Fruit fly (Drosophila melanogaster) whole organism, embryonic: ENCODE data around the gene CG4210.
A peak's percentile ranks its signal among the peaks of the same experiment; 100 is the strongest.

Source experiments
- CG10209 ChIP-seq: fragments of 200-800 bp; sonication (Bioruptor generic); optimal IDR thresholded peaks from 3 replicates; lab custom pipeline; 2017; ENCODE audit warnings: missing biosample characterization, mild to moderate bottlenecking, missing genetic modification characterization, missing genetic modification reagents
- CG10274 ChIP-seq: fragments of 200-800 bp; sonication (Bioruptor generic); optimal IDR thresholded peaks from 3 replicates; lab custom pipeline; 2017; ENCODE audit warnings: missing biosample characterization, mild to moderate bottlenecking, missing genetic modification characterization
- CG10431 ChIP-seq: fragments of 200-800 bp; sonication (Bioruptor generic); optimal IDR thresholded peaks from 3 replicates; lab custom pipeline; 2018; ENCODE audit warnings: missing biosample characterization, mild to moderate bottlenecking, missing genetic modification characterization
- CG10462 ChIP-seq: fragments of 200-800 bp; sonication (Bioruptor generic); optimal IDR thresholded peaks from 2 replicates; lab custom pipeline; 2016; ENCODE audit warnings: missing biosample characterization, missing genetic modification characterization
- CG11085 ChIP-seq: fragments of 200-800 bp; sonication (Bioruptor generic); IDR thresholded peaks from 2 replicates; pipeline ENCODE4 v1.3.6; 2022; ENCODE audit warnings: missing biosample characterization, missing genetic modification characterization
- CG11398 ChIP-seq: fragments of 200-800 bp; sonication (Bioruptor generic); optimal IDR thresholded peaks from 2 replicates; lab custom pipeline; 2016; ENCODE audit warnings: missing biosample characterization, missing genetic modification characterization
- CG11695 ChIP-seq: fragments of 200-800 bp; sonication (Bioruptor generic); IDR thresholded peaks from 3 replicates; pipeline ENCODE4 v1.3.6; 2022; ENCODE audit warnings: missing biosample characterization, missing genetic modification characterization
- CG14965 ChIP-seq: fragments of 200-800 bp; sonication (Bioruptor generic); optimal IDR thresholded peaks from 2 replicates; lab custom pipeline; 2016; ENCODE audit warnings: missing biosample characterization, missing genetic modification characterization, borderline replicate concordance
- CG16815 ChIP-seq: fragments of 200-800 bp; sonication (Bioruptor generic); optimal IDR thresholded peaks from 3 replicates; lab custom pipeline; 2017; ENCODE audit warnings: missing biosample characterization, mild to moderate bottlenecking, missing genetic modification characterization
- CG17802 ChIP-seq: fragments of 200-800 bp; sonication (Bioruptor generic); optimal IDR thresholded peaks from 2 replicates; lab custom pipeline; 2018; ENCODE audit warnings: missing biosample characterization, mild to moderate bottlenecking, missing genetic modification characterization, moderate library complexity
- CG18619 ChIP-seq: fragments of 200-800 bp; sonication (Bioruptor generic); optimal IDR thresholded peaks from 3 replicates; lab custom pipeline; 2017; ENCODE audit warnings: missing biosample characterization, mild to moderate bottlenecking, missing genetic modification characterization
- CG2678 ChIP-seq: fragments of 200-800 bp; sonication (Bioruptor generic); optimal IDR thresholded peaks from 3 replicates; lab custom pipeline; 2019; ENCODE audit warnings: missing biosample characterization, mild to moderate bottlenecking, missing genetic modification characterization, moderate library complexity
- CG30431 ChIP-seq: fragments of 200-800 bp; sonication (Bioruptor generic); optimal IDR thresholded peaks from 2 replicates; lab custom pipeline; 2017; ENCODE audit warnings: missing biosample characterization, missing genetic modification characterization
- CG3995 ChIP-seq: fragments of 200-800 bp; sonication (Bioruptor generic); optimal IDR thresholded peaks from 3 replicates; lab custom pipeline; 2016; ENCODE audit warnings: missing biosample characterization, missing genetic modification characterization
- CG7928 ChIP-seq: fragments of 200-800 bp; sonication (Bioruptor generic); optimal IDR thresholded peaks from 2 replicates; lab custom pipeline; 2017; ENCODE audit warnings: missing biosample characterization, mild to moderate bottlenecking, missing genetic modification characterization
- CG8388 ChIP-seq: fragments of 200-800 bp; sonication (Bioruptor generic); optimal IDR thresholded peaks from 2 replicates; lab custom pipeline; 2019; ENCODE audit warnings: missing biosample characterization, mild to moderate bottlenecking, missing genetic modification characterization, moderate library complexity
- CG8924 ChIP-seq: fragments of 200-800 bp; optimal IDR thresholded peaks from 3 replicates; lab custom pipeline; 2019; ENCODE audit warnings: missing biosample characterization, mild to moderate bottlenecking, missing genetic modification characterization, moderate library complexity
- CG9437 ChIP-seq: fragments of 200-800 bp; sonication (Bioruptor generic); optimal IDR thresholded peaks from 2 replicates; lab custom pipeline; 2018; ENCODE audit warnings: missing biosample characterization, mild to moderate bottlenecking, missing genetic modification characterization
- Camta ChIP-seq: fragments of 200-800 bp; sonication (Bioruptor generic); optimal IDR thresholded peaks from 2 replicates; lab custom pipeline; 2016; ENCODE audit warnings: missing biosample characterization, missing genetic modification characterization
- Dek ChIP-seq: fragments of 200-800 bp; sonication (Bioruptor generic); optimal IDR thresholded peaks from 3 replicates; lab custom pipeline; 2019; ENCODE audit warnings: missing biosample characterization, mild to moderate bottlenecking, missing genetic modification characterization, moderate library complexity
- Dfd ChIP-seq, 2 experiments: fragments of >200 bp; optimal IDR thresholded peaks; 2 replicates each; lab custom pipeline; 2017; ENCODE audit warnings: missing biosample characterization in 2 of 2, missing genetic modification characterization in 2 of 2
- ERR ChIP-seq: fragments of 200-800 bp; sonication (Bioruptor generic); optimal IDR thresholded peaks from 2 replicates; lab custom pipeline; 2016; ENCODE audit warnings: missing biosample characterization, missing genetic modification characterization
- Eip74EF ChIP-seq, 2 experiments: fragments of 200-800 bp in 1 of 2; fragments of >200 bp in 1 of 2; sonication (Bioruptor generic) in 1 of 2; optimal IDR thresholded peaks; 2 replicates each; lab custom pipeline; 2017 to 2019; ENCODE audit warnings: missing biosample characterization in 2 of 2, missing genetic modification characterization in 2 of 2, mild to moderate bottlenecking in 1 of 2, moderate library complexity in 1 of 2
- HLH3B ChIP-seq: fragments of 200-800 bp; sonication (Bioruptor generic); IDR thresholded peaks from 2 replicates; pipeline ENCODE4 v1.3.6; 2022; ENCODE audit warnings: missing biosample characterization, missing genetic modification characterization
- Jarid2 ChIP-seq: fragments of 200-800 bp; sonication (Bioruptor generic); optimal IDR thresholded peaks from 3 replicates; lab custom pipeline; 2017; ENCODE audit warnings: mild to moderate bottlenecking, missing biosample characterization, missing genetic modification reagents, missing genetic modification characterization
- MTF-1 ChIP-seq: fragments of 200-800 bp; sonication (Bioruptor generic); optimal IDR thresholded peaks from 2 replicates; lab custom pipeline; 2018; ENCODE audit warnings: missing biosample characterization, mild to moderate bottlenecking, missing genetic modification characterization, borderline replicate concordance
- Mad ChIP-seq: fragments of 200-800 bp; sonication (Bioruptor generic); optimal IDR thresholded peaks from 2 replicates; lab custom pipeline; 2016; ENCODE audit warnings: missing biosample characterization, missing genetic modification characterization
- NFAT ChIP-seq: fragments of 200-800 bp; sonication (Bioruptor generic); IDR thresholded peaks from 2 replicates; pipeline ENCODE4 v1.3.6; 2022; ENCODE audit warnings: missing biosample characterization, missing genetic modification characterization
- Neu2 ChIP-seq: fragments of 200-800 bp; sonication (Bioruptor generic); optimal IDR thresholded peaks from 3 replicates; lab custom pipeline; 2016; ENCODE audit warnings: missing biosample characterization, missing genetic modification characterization, borderline replicate concordance
- Nf-YA ChIP-seq: fragments of 200-800 bp; sonication (Bioruptor generic); IDR thresholded peaks from 2 replicates; pipeline ENCODE4 v1.3.6; 2022; ENCODE audit warnings: missing biosample characterization, missing genetic modification characterization
- Oaz ChIP-seq: fragments of 200-800 bp; sonication (Bioruptor generic); IDR thresholded peaks from 2 replicates; pipeline ENCODE4 v1.3.6; 2022; ENCODE audit warnings: missing biosample characterization, missing genetic modification characterization
- Poxn ChIP-seq: fragments of 200-800 bp; sonication (Bioruptor generic); IDR thresholded peaks from 2 replicates; pipeline ENCODE4 v1.3.6; 2022; ENCODE audit warnings: missing biosample characterization, missing genetic modification characterization
- Ptx1 ChIP-seq: fragments of 200-800 bp; sonication (Bioruptor generic); IDR thresholded peaks from 2 replicates; pipeline ENCODE4 v1.3.6; 2022; ENCODE audit warnings: missing biosample characterization, missing genetic modification characterization
- al ChIP-seq: fragments of 200-800 bp; sonication (Bioruptor generic); IDR thresholded peaks from 2 replicates; pipeline ENCODE4 v1.3.6; 2022; ENCODE audit warnings: missing biosample characterization, missing genetic modification characterization
- ato ChIP-seq: fragments of 200-800 bp; sonication (Bioruptor generic); IDR thresholded peaks from 2 replicates; pipeline ENCODE4 v1.3.6; 2022; ENCODE audit warnings: missing biosample characterization, missing genetic modification characterization; ENCODE audit not compliant: partially characterized antibody
- bigmax ChIP-seq: fragments of 200-800 bp; sonication (Bioruptor generic); optimal IDR thresholded peaks from 2 replicates; lab custom pipeline; 2018; ENCODE audit warnings: missing biosample characterization, mild to moderate bottlenecking, missing genetic modification characterization
- cato ChIP-seq: fragments of 200-800 bp; sonication (Bioruptor generic); optimal IDR thresholded peaks from 2 replicates; lab custom pipeline; 2016; ENCODE audit warnings: missing biosample characterization, missing genetic modification characterization, borderline replicate concordance
- ci ChIP-seq: fragments of 200-800 bp; sonication (Bioruptor generic); IDR thresholded peaks from 3 replicates; pipeline ENCODE4 v1.3.6; 2022; ENCODE audit warnings: missing biosample characterization, missing genetic modification characterization
- cwo ChIP-seq: fragments of 200-800 bp; sonication (Bioruptor generic); optimal IDR thresholded peaks from 3 replicates; lab custom pipeline; 2017; ENCODE audit warnings: missing biosample characterization, missing genetic modification characterization, mild to moderate bottlenecking, moderate library complexity, missing genetic modification reagents
- dmrt99B ChIP-seq: fragments of 200-800 bp; sonication (Bioruptor generic); optimal IDR thresholded peaks from 2 replicates; lab custom pipeline; 2018; ENCODE audit warnings: missing biosample characterization, mild to moderate bottlenecking, missing genetic modification characterization, moderate library complexity
- gem ChIP-seq: fragments of 200-800 bp; sonication (Bioruptor generic); optimal IDR thresholded peaks from 2 replicates; lab custom pipeline; 2019; ENCODE audit warnings: missing biosample characterization, mild to moderate bottlenecking, missing genetic modification characterization, moderate library complexity
- gro ChIP-seq: fragments of 200-800 bp; sonication (Bioruptor generic); optimal IDR thresholded peaks from 2 replicates; lab custom pipeline; 2016; ENCODE audit warnings: missing biosample characterization, missing genetic modification characterization
- lola ChIP-seq, 3 experiments: fragments of >200 bp in 2 of 3; fragments of 200-800 bp in 1 of 3; sonication (Bioruptor generic) in 1 of 3; optimal IDR thresholded peaks; 2 replicates each; lab custom pipeline; 2017 to 2019; ENCODE audit warnings: missing biosample characterization in 3 of 3, missing genetic modification characterization in 3 of 3, mild to moderate bottlenecking in 1 of 3, moderate library complexity in 1 of 3
- mld ChIP-seq: fragments of 200-800 bp; sonication (Bioruptor generic); IDR thresholded peaks from 3 replicates; pipeline ENCODE4 v1.3.6; 2022; ENCODE audit warnings: missing biosample characterization, missing genetic modification characterization; ENCODE audit not compliant: partially characterized antibody
- p53 ChIP-seq: fragments of 200-800 bp; sonication (Bioruptor generic); optimal IDR thresholded peaks from 2 replicates; lab custom pipeline; 2016; ENCODE audit warnings: missing biosample characterization, missing genetic modification characterization
- pb ChIP-seq: fragments of 200-800 bp; sonication (Bioruptor generic); optimal IDR thresholded peaks from 3 replicates; lab custom pipeline; 2016; ENCODE audit warnings: missing biosample characterization, missing genetic modification characterization
- phol ChIP-seq: fragments of 200-800 bp; sonication (Bioruptor generic); optimal IDR thresholded peaks from 3 replicates; lab custom pipeline; 2018; ENCODE audit warnings: missing biosample characterization, mild to moderate bottlenecking, missing genetic modification characterization, moderate library complexity
- repo ChIP-seq: fragments of 200-800 bp; sonication (Bioruptor generic); optimal IDR thresholded peaks from 2 replicates; lab custom pipeline; 2016; ENCODE audit warnings: missing biosample characterization, missing genetic modification characterization
- scrt ChIP-seq: fragments of 200-800 bp; sonication (Bioruptor generic); optimal IDR thresholded peaks from 2 replicates; lab custom pipeline; 2018; ENCODE audit warnings: missing biosample characterization, mild to moderate bottlenecking, missing genetic modification characterization, moderate library complexity
- stwl ChIP-seq: fragments of 200-800 bp; sonication (Bioruptor generic); optimal IDR thresholded peaks from 3 replicates; lab custom pipeline; 2018; ENCODE audit warnings: missing biosample characterization, mild to moderate bottlenecking, missing genetic modification characterization, moderate library complexity

Gene CG4210

DNA sequence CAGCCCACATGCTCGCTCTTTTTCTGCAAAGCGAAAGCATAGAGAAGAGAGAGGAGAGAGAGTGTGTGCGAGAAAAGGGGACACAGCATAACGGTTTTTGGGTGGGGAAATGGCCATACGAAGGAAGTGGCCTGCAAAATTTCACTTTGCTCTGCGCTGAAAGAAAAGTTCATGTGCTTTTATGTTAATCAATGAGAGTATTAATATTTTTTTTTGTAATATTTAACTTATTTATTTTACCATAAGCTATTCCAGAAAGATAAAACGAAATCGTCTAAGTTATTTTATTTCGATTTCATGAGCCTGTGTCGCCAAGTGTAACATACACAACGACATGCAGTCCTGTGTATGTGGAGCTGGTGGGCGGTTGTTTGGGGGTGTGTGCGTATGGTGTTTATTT, 36.7 kb downstream of the CG4210 start (continued):
- TF ChIP-seq Neu2 (GFP tag; lab: Kevin White, UChicago) = no peak
- no peak for TF ChIP-seq CG3995 (GFP tag; lab: Kevin White, UChicago)
- TF ChIP-seq Nf-YA (GFP tag; lab: Robert Waterston, UW) = no peak
- no peak for TF ChIP-seq p53 (GFP tag; lab: Kevin White, UChicago)
- peak; percentile 41 for TF ChIP-seq CG9437 (GFP tag; lab: Kevin White, UChicago)
- no peak for TF ChIP-seq CG7928 (GFP tag; lab: Kevin White, UChicago)
- no peak for TF ChIP-seq CG11398 (GFP tag; lab: Kevin White, UChicago)
- TF ChIP-seq NFAT (GFP tag; lab: Robert Waterston, UW) = peak; percentile 51; the same call in 1 of the 2 replicates
- peak; percentile 57 for TF ChIP-seq al (GFP tag; lab: Robert Waterston, UW)
- no peak for TF ChIP-seq Dfd (GFP tag; optimal IDR thresholded peaks at IDR 0.05; lab: Kevin White, UChicago)
- TF ChIP-seq CG11695 (GFP tag; lab: Robert Waterston, UW) = peak; percentile 74
- TF ChIP-seq CG10274 (GFP tag; lab: Kevin White, UChicago) = no peak
- peak; percentile 67 for TF ChIP-seq CG8924 (tag; lab: Kevin White, UChicago)
- TF ChIP-seq CG8388 (GFP tag; lab: Kevin White, UChicago) = peak; percentile 54
- TF ChIP-seq Camta = no peak
- TF ChIP-seq mld (GFP tag; lab: Robert Waterston, UW) = no peak
- peak; percentile 76 for TF ChIP-seq Ptx1 (GFP tag; lab: Robert Waterston, UW)
- no peak for TF ChIP-seq CG10209
- TF ChIP-seq bigmax = no peak
- TF ChIP-seq CG2678 (tag; lab: Kevin White, UChicago) = no peak
- no peak for TF ChIP-seq gro (GFP tag; lab: Kevin White, UChicago)
- peak; percentile 75; the same call in 2 of the 3 replicates for TF ChIP-seq ci (GFP tag; lab: Robert Waterston, UW)
- TF ChIP-seq gem = no peak
- no peak for TF ChIP-seq pb (GFP tag; lab: Kevin White, UChicago)
- peak; percentile 28 for TF ChIP-seq CG16815 (GFP tag; lab: Kevin White, UChicago)
- no peak for TF ChIP-seq Eip74EF (GFP tag; optimal IDR thresholded peaks at IDR 0.05; lab: Kevin White, UChicago)
- no peak for TF ChIP-seq scrt (GFP tag; lab: Kevin White, UChicago)
- TF ChIP-seq MTF-1 = no peak
- TF ChIP-seq CG10462 (GFP tag; lab: Kevin White, UChicago) = no peak
- no peak for TF ChIP-seq CG17802 (tag; lab: Kevin White, UChicago)
- TF ChIP-seq ERR (GFP tag; lab: Kevin White, UChicago) = no peak
- 0 out of 2 replicates have a peak, but pooled peaks have one; percentile 24 for TF ChIP-seq CG11085 (GFP tag; lab: Robert Waterston, UW)
- peak; percentile 18 for TF ChIP-seq CG30431 (GFP tag; lab: Kevin White, UChicago)
- TF ChIP-seq Oaz (GFP tag; lab: Robert Waterston, UW) = 0 out of 2 replicates have a peak, but pooled peaks have one; percentile 21
- TF ChIP-seq CG18619 (GFP tag; lab: Kevin White, UChicago) = no peak
- TF ChIP-seq Jarid2 (GFP tag; lab: Kevin White, UChicago) = no peak
- TF ChIP-seq Poxn (GFP tag; lab: Robert Waterston, UW) = peak; percentile 43; the same call in 1 of the 2 replicates
- TF ChIP-seq stwl (tag; lab: Kevin White, UChicago) = no peak
- peak; percentile 11 for TF ChIP-seq Mad (GFP tag; lab: Kevin White, UChicago)
- peak; percentile 74 for TF ChIP-seq Dek (tag; lab: Kevin White, UChicago)
- TF ChIP-seq ato (GFP tag; lab: Robert Waterston, UW) = no peak
- TF ChIP-seq phol (tag; lab: Kevin White, UChicago) = peak; percentile 31
- no peak for TF ChIP-seq dmrt99B (tag; lab: Kevin White, UChicago)
- no peak for TF ChIP-seq CG14965 (GFP tag; lab: Kevin White, UChicago)
- peak in 1 of 3 experiments; percentile 3 for TF ChIP-seq lola (GFP tag; optimal IDR thresholded peaks at IDR 0.05; lab: Kevin White, UChicago)
- no peak for TF ChIP-seq cato (GFP tag; lab: Kevin White, UChicago)
- peak; percentile 68 for TF ChIP-seq HLH3B
- TF ChIP-seq repo = no peak
- peak; percentile 72 for TF ChIP-seq cwo (GFP tag; lab: Kevin White, UChicago)
- TF ChIP-seq CG10431 (GFP tag; lab: Kevin White, UChicago) = no peak
